Fruit fly (Drosophila melanogaster) whole organism, embryonic: Measurements from ENCODE around the gene Rab39.
A peak's percentile ranks its signal among the peaks of the same experiment; 100 is the strongest.

ENCODE experiments used
- BEAF-32 ChIP-seq: fragments of 200-800 bp; sonication (Bioruptor generic); optimal IDR thresholded peaks from 3 replicates; lab custom pipeline; 2017; ENCODE audit warnings: missing biosample characterization, missing genetic modification characterization, mild to moderate bottlenecking, moderate library complexity, missing genetic modification reagents
- CG10209 ChIP-seq: fragments of 200-800 bp; sonication (Bioruptor generic); optimal IDR thresholded peaks from 3 replicates; lab custom pipeline; 2017; ENCODE audit warnings: missing biosample characterization, mild to moderate bottlenecking, missing genetic modification characterization, missing genetic modification reagents
- CG10543 ChIP-seq: fragments of 200-800 bp; sonication (Bioruptor generic); optimal IDR thresholded peaks from 3 replicates; lab custom pipeline; 2017; ENCODE audit warnings: missing biosample characterization, mild to moderate bottlenecking, missing genetic modification characterization, moderate library complexity
- CG12071 ChIP-seq: fragments of 200-800 bp; sonication (Bioruptor generic); optimal IDR thresholded peaks from 3 replicates; lab custom pipeline; 2018; ENCODE audit warnings: missing biosample characterization, mild to moderate bottlenecking, missing genetic modification characterization
- CG13424 ChIP-seq: fragments of 200-800 bp; sonication (Bioruptor generic); optimal IDR thresholded peaks from 2 replicates; lab custom pipeline; 2019; ENCODE audit warnings: missing biosample characterization, mild to moderate bottlenecking, missing genetic modification characterization, moderate library complexity
- CG13775 ChIP-seq: fragments of 200-800 bp; sonication (Bioruptor generic); optimal IDR thresholded peaks from 3 replicates; lab custom pipeline; 2017; ENCODE audit warnings: missing biosample characterization, mild to moderate bottlenecking, missing genetic modification characterization
- CG15696 ChIP-seq: fragments of 200-800 bp; sonication (Bioruptor generic); optimal IDR thresholded peaks from 2 replicates; lab custom pipeline; 2019; ENCODE audit warnings: missing biosample characterization, mild to moderate bottlenecking, missing genetic modification characterization, moderate library complexity
- CG1603 ChIP-seq: fragments of 200-800 bp; sonication (Bioruptor generic); optimal IDR thresholded peaks from 2 replicates; lab custom pipeline; 2019; ENCODE audit warnings: missing biosample characterization, mild to moderate bottlenecking, missing genetic modification characterization, moderate library complexity
- CG16863 ChIP-seq: fragments of 200-800 bp; sonication (Bioruptor generic); optimal IDR thresholded peaks from 3 replicates; lab custom pipeline; 2016; ENCODE audit warnings: missing biosample characterization, missing genetic modification characterization
- CG17186 ChIP-seq: fragments of 200-800 bp; sonication (Bioruptor generic); optimal IDR thresholded peaks from 3 replicates; lab custom pipeline; 2017; ENCODE audit warnings: missing biosample characterization, missing genetic modification reagents, missing genetic modification characterization
- CG17361 ChIP-seq: fragments of 200-800 bp; sonication (Bioruptor generic); IDR thresholded peaks from 3 replicates; pipeline ENCODE4 v1.3.6; 2022; ENCODE audit warnings: missing biosample characterization, missing genetic modification characterization
- CG3281 ChIP-seq: fragments of 200-800 bp; sonication (Bioruptor generic); optimal IDR thresholded peaks from 3 replicates; lab custom pipeline; 2017; ENCODE audit warnings: missing biosample characterization, mild to moderate bottlenecking, missing genetic modification characterization
- CG34376 ChIP-seq: fragments of 200-800 bp; sonication (Bioruptor generic); optimal IDR thresholded peaks from 2 replicates; lab custom pipeline; 2018; ENCODE audit warnings: missing biosample characterization, mild to moderate bottlenecking, missing genetic modification characterization
- CG34422 ChIP-seq: fragments of 200-800 bp; sonication (Bioruptor generic); IDR thresholded peaks from 3 replicates; pipeline ENCODE4 v1.3.6; 2022; ENCODE audit warnings: missing biosample characterization, missing genetic modification characterization
- CG4282 ChIP-seq: fragments of 200-800 bp; sonication (Bioruptor generic); optimal IDR thresholded peaks from 2 replicates; lab custom pipeline; 2016; ENCODE audit warnings: missing biosample characterization, missing genetic modification characterization
- CG5180 ChIP-seq: fragments of 200-800 bp; sonication (Bioruptor generic); optimal IDR thresholded peaks from 3 replicates; lab custom pipeline; 2017; ENCODE audit warnings: missing biosample characterization, missing genetic modification characterization, mild to moderate bottlenecking, moderate library complexity, missing genetic modification reagents
- CG6683 ChIP-seq: fragments of 200-800 bp; sonication (Bioruptor generic); optimal IDR thresholded peaks from 2 replicates; lab custom pipeline; 2017; ENCODE audit warnings: missing biosample characterization, mild to moderate bottlenecking, missing genetic modification characterization, missing genetic modification reagents
- CG7357 ChIP-seq: fragments of 200-800 bp; sonication (Bioruptor generic); IDR thresholded peaks from 3 replicates; pipeline ENCODE4 v1.3.6; 2022; ENCODE audit warnings: missing biosample characterization, missing genetic modification characterization
- CG8924 ChIP-seq: fragments of 200-800 bp; optimal IDR thresholded peaks from 3 replicates; lab custom pipeline; 2019; ENCODE audit warnings: missing biosample characterization, mild to moderate bottlenecking, missing genetic modification characterization, moderate library complexity
- CG9876 ChIP-seq: fragments of 200-800 bp; sonication (Bioruptor generic); optimal IDR thresholded peaks from 2 replicates; lab custom pipeline; 2016; ENCODE audit warnings: missing biosample characterization, missing genetic modification characterization
- Doc3 ChIP-seq: fragments of 200-800 bp; sonication (Bioruptor generic); IDR thresholded peaks from 3 replicates; pipeline ENCODE4 v1.3.6; 2022; ENCODE audit warnings: missing biosample characterization, missing genetic modification characterization; ENCODE audit not compliant: partially characterized antibody
- E2f1 ChIP-seq: fragments of 200-800 bp; sonication (Bioruptor generic); IDR thresholded peaks from 2 replicates; pipeline ENCODE4 v1.3.6; 2022; ENCODE audit warnings: missing biosample characterization, missing genetic modification characterization
- Elba2 ChIP-seq: fragments of 200-800 bp; sonication (Bioruptor generic); optimal IDR thresholded peaks from 3 replicates; lab custom pipeline; 2016; ENCODE audit warnings: missing biosample characterization, missing genetic modification characterization
- Gug ChIP-seq: fragments of 200-800 bp; sonication (Bioruptor generic); IDR thresholded peaks from 4 replicates; pipeline ENCODE4 v1.3.6; 2022; ENCODE audit warnings: missing biosample characterization, missing genetic modification characterization
- Hr39 ChIP-seq: fragments of >200 bp; optimal IDR thresholded peaks from 2 replicates; lab custom pipeline; 2017
- Hr78 ChIP-seq, 2 experiments: fragments of 200-800 bp in 1 of 2; fragments of >200 bp in 1 of 2; sonication (Bioruptor generic) in 1 of 2; optimal IDR thresholded peaks; 2 replicates each; lab custom pipeline; 2017 to 2019; ENCODE audit warnings: missing biosample characterization in 2 of 2, missing genetic modification characterization in 2 of 2, mild to moderate bottlenecking in 1 of 2, moderate library complexity in 1 of 2
- Mes4 ChIP-seq: fragments of 200-800 bp; sonication (Bioruptor generic); optimal IDR thresholded peaks from 2 replicates; lab custom pipeline; 2016; ENCODE audit warnings: missing biosample characterization, missing genetic modification characterization
- Mrtf ChIP-seq: fragments of 200-800 bp; sonication (Bioruptor generic); IDR thresholded peaks from 3 replicates; pipeline ENCODE4 v1.3.6; 2022; ENCODE audit warnings: missing biosample characterization, missing genetic modification characterization
- Oaz ChIP-seq: fragments of 200-800 bp; sonication (Bioruptor generic); IDR thresholded peaks from 2 replicates; pipeline ENCODE4 v1.3.6; 2022; ENCODE audit warnings: missing biosample characterization, missing genetic modification characterization
- Optix ChIP-seq: fragments of 200-800 bp; sonication (Bioruptor generic); IDR thresholded peaks from 3 replicates; pipeline ENCODE4 v1.3.6; 2022; ENCODE audit warnings: missing biosample characterization, missing genetic modification characterization
- al ChIP-seq: fragments of 200-800 bp; sonication (Bioruptor generic); IDR thresholded peaks from 2 replicates; pipeline ENCODE4 v1.3.6; 2022; ENCODE audit warnings: missing biosample characterization, missing genetic modification characterization
- bbx ChIP-seq: fragments of 200-800 bp; sonication (Bioruptor generic); IDR thresholded peaks from 2 replicates; pipeline ENCODE4 v1.3.6; 2022; ENCODE audit warnings: missing biosample characterization, missing genetic modification characterization; ENCODE audit not compliant: partially characterized antibody
- cg ChIP-seq: fragments of 200-800 bp; sonication (Bioruptor generic); optimal IDR thresholded peaks from 3 replicates; lab custom pipeline; 2019; ENCODE audit warnings: missing biosample characterization, mild to moderate bottlenecking, missing genetic modification characterization, moderate library complexity
- cwo ChIP-seq: fragments of 200-800 bp; sonication (Bioruptor generic); optimal IDR thresholded peaks from 3 replicates; lab custom pipeline; 2017; ENCODE audit warnings: missing biosample characterization, missing genetic modification characterization, mild to moderate bottlenecking, moderate library complexity, missing genetic modification reagents
- dimm ChIP-seq: fragments of 200-800 bp; sonication (Bioruptor generic); IDR thresholded peaks from 2 replicates; pipeline ENCODE4 v1.3.6; 2022; ENCODE audit warnings: missing biosample characterization, missing genetic modification characterization
- en ChIP-seq: fragments of 200-800 bp; sonication (Bioruptor generic); optimal IDR thresholded peaks from 2 replicates; lab custom pipeline; 2016; ENCODE audit warnings: missing biosample characterization, missing genetic modification characterization
- eve ChIP-seq, 2 experiments: fragments of >200 bp; optimal IDR thresholded peaks; 2 replicates each; lab custom pipeline; 2017; ENCODE audit warnings: missing biosample characterization in 2 of 2, missing genetic modification characterization in 2 of 2
- gce ChIP-seq: fragments of 200-800 bp; sonication (Bioruptor generic); IDR thresholded peaks from 3 replicates; pipeline ENCODE4 v1.3.6; 2022; ENCODE audit warnings: missing biosample characterization, missing genetic modification characterization
- gro ChIP-seq: fragments of 200-800 bp; sonication (Bioruptor generic); optimal IDR thresholded peaks from 2 replicates; lab custom pipeline; 2016; ENCODE audit warnings: missing biosample characterization, missing genetic modification characterization
- ind ChIP-seq: fragments of 200-800 bp; sonication (Bioruptor generic); optimal IDR thresholded peaks from 3 replicates; lab custom pipeline; 2016; ENCODE audit warnings: missing biosample characterization, missing genetic modification characterization
- insv ChIP-seq, 2 experiments: fragments of 200-800 bp; sonication (Bioruptor generic); optimal IDR thresholded peaks; 3 replicates each; lab custom pipeline; 2016 to 2018; ENCODE audit warnings: missing biosample characterization in 2 of 2, missing genetic modification characterization in 2 of 2
- lola ChIP-seq, 3 experiments: fragments of >200 bp in 2 of 3; fragments of 200-800 bp in 1 of 3; sonication (Bioruptor generic) in 1 of 3; optimal IDR thresholded peaks; 2 replicates each; lab custom pipeline; 2017 to 2019; ENCODE audit warnings: missing biosample characterization in 3 of 3, missing genetic modification characterization in 3 of 3, mild to moderate bottlenecking in 1 of 3, moderate library complexity in 1 of 3
- p53 ChIP-seq: fragments of 200-800 bp; sonication (Bioruptor generic); optimal IDR thresholded peaks from 2 replicates; lab custom pipeline; 2016; ENCODE audit warnings: missing biosample characterization, missing genetic modification characterization
- pfk ChIP-seq: fragments of 200-800 bp; sonication (Bioruptor generic); optimal IDR thresholded peaks from 2 replicates; lab custom pipeline; 2018; ENCODE audit warnings: missing biosample characterization, mild to moderate bottlenecking, missing genetic modification characterization, moderate library complexity
- sc ChIP-seq, 3 experiments: fragments of >200 bp in 2 of 3; fragments of 200-800 bp in 1 of 3; sonication (Bioruptor generic) in 1 of 3; optimal IDR thresholded peaks; 2 replicates in 2 of 3; 3 replicates in 1 of 3; lab custom pipeline; 2017; ENCODE audit warnings: mild to moderate bottlenecking in 1 of 3, missing biosample characterization in 1 of 3, missing genetic modification characterization in 1 of 3, missing genetic modification reagents in 1 of 3
- schlank ChIP-seq: fragments of 200-800 bp; sonication (Bioruptor generic); optimal IDR thresholded peaks from 2 replicates; lab custom pipeline; 2018; ENCODE audit warnings: missing biosample characterization, mild to moderate bottlenecking, missing genetic modification characterization
- sens-2 ChIP-seq: fragments of 200-800 bp; sonication (Bioruptor generic); IDR thresholded peaks from 2 replicates; pipeline ENCODE4 v1.3.6; 2022; ENCODE audit warnings: missing biosample characterization, missing genetic modification characterization
- toy ChIP-seq: fragments of 200-800 bp; sonication (Bioruptor generic); IDR thresholded peaks from 2 replicates; pipeline ENCODE4 v1.3.6; 2022; ENCODE audit warnings: missing biosample characterization, missing genetic modification characterization
- yki ChIP-seq: fragments of >200 bp; optimal IDR thresholded peaks from 3 replicates; lab custom pipeline; 2018

Gene Rab39

dm6 chrX:7691221-7691914, 43.4 kb upstream of the Rab39 start (continued):
- no peak for TF ChIP-seq lola (GFP tag; optimal IDR thresholded peaks at IDR 0.05; lab: Kevin White, UChicago)
- TF ChIP-seq CG4282 (GFP tag; lab: Kevin White, UChicago) = no peak
- TF ChIP-seq CG9876 (GFP tag; lab: Kevin White, UChicago) = no peak
- no peak for TF ChIP-seq Mes4 (GFP tag; lab: Kevin White, UChicago)
- no peak for TF ChIP-seq Hr39 (lab: Kevin White, UChicago)
- no peak for TF ChIP-seq CG17186 (GFP tag; lab: Kevin White, UChicago)
- TF ChIP-seq Mrtf (GFP tag; lab: Robert Waterston, UW) = 0 out of 3 replicates have a peak, but pooled peaks have one; percentile 25
- peak; percentile 22 for TF ChIP-seq ind
- no peak for TF ChIP-seq BEAF-32 (GFP tag; lab: Kevin White, UChicago)
- peak; percentile 8 for TF ChIP-seq CG1603 (tag; lab: Kevin White, UChicago)
- no peak for TF ChIP-seq E2f1 (GFP tag; lab: Robert Waterston, UW)
- TF ChIP-seq CG8924 = no peak
- TF ChIP-seq CG13424 = no peak
- TF ChIP-seq Oaz = no peak
- no peak for TF ChIP-seq CG15696 (tag; lab: Kevin White, UChicago)
- TF ChIP-seq CG12071 (GFP tag; lab: Kevin White, UChicago) = no peak
- TF ChIP-seq CG13775 (GFP tag; lab: Kevin White, UChicago) = no peak
- no peak; the same call in 2 of the 3 replicates for TF ChIP-seq gce (GFP tag; lab: Robert Waterston, UW)
- TF ChIP-seq p53 (GFP tag; lab: Kevin White, UChicago) = no peak
- TF ChIP-seq Gug (GFP tag; lab: Robert Waterston, UW) = peak; percentile 45; the same call in 2 of the 4 replicates
- TF ChIP-seq dimm = no peak
- TF ChIP-seq cg (GFP tag; lab: Kevin White, UChicago) = no peak
- no peak for TF ChIP-seq yki
- TF ChIP-seq CG34422 (GFP tag; lab: Robert Waterston, UW) = peak; percentile 44; the same call in 2 of the 3 replicates
- no peak for TF ChIP-seq Hr78 (GFP tag; optimal IDR thresholded peaks at IDR 0.05; lab: Kevin White, UChicago)
- peak; percentile 41; the same call in 1 of the 3 replicates for TF ChIP-seq CG7357
- TF ChIP-seq CG5180 (GFP tag; lab: Kevin White, UChicago) = no peak
- TF ChIP-seq cwo = peak; percentile 5
- TF ChIP-seq CG17361 (GFP tag; lab: Robert Waterston, UW) = no peak
- no peak for TF ChIP-seq eve (GFP tag; optimal IDR thresholded peaks at IDR 0.05; lab: Kevin White, UChicago)
- no peak for TF ChIP-seq gro
- no peak for TF ChIP-seq Elba2 (GFP tag; lab: Kevin White, UChicago)
- TF ChIP-seq Doc3 (GFP tag; lab: Robert Waterston, UW) = no peak
- TF ChIP-seq bbx (GFP tag; lab: Robert Waterston, UW) = no peak
- peak; percentile 68 for TF ChIP-seq al (GFP tag; lab: Robert Waterston, UW)
- no peak for TF ChIP-seq en (GFP tag; lab: Kevin White, UChicago)
- TF ChIP-seq CG6683 = no peak
- peak; percentile 43 for TF ChIP-seq CG3281
- no peak for TF ChIP-seq Optix (GFP tag; lab: Robert Waterston, UW)
- no peak for TF ChIP-seq CG34376 (GFP tag; lab: Kevin White, UChicago)
- TF ChIP-seq toy (GFP tag; lab: Robert Waterston, UW) = no peak
- TF ChIP-seq CG10543 (GFP tag; lab: Kevin White, UChicago) = no peak
- TF ChIP-seq insv (GFP tag; optimal IDR thresholded peaks at IDR 0.05; lab: Kevin White, UChicago) = no peak
- no peak for TF ChIP-seq sc (optimal IDR thresholded peaks at IDR 0.05; lab: Kevin White, UChicago)
- no peak for TF ChIP-seq sc (GFP tag; optimal IDR thresholded peaks at IDR 0.05; lab: Kevin White, UChicago)
- no peak for TF ChIP-seq schlank (tag; lab: Kevin White, UChicago)
- no peak for TF ChIP-seq CG10209 (GFP tag; lab: Kevin White, UChicago)
- TF ChIP-seq pfk (GFP tag; lab: Kevin White, UChicago) = no peak
- TF ChIP-seq sens-2 (GFP tag; lab: Robert Waterston, UW) = no peak
- no peak for TF ChIP-seq CG16863
